Fruit fly (Drosophila melanogaster) whole organism, embryonic: ENCODE results near the gene Ac78C.
A peak's percentile ranks its signal among the peaks of the same experiment; 100 is the strongest.

Source experiments
- Bdp1 ChIP-seq: fragments of 200-800 bp; sonication (Bioruptor generic); optimal IDR thresholded peaks from 3 replicates; lab custom pipeline; 2016; ENCODE audit warnings: missing biosample characterization, missing genetic modification characterization
- CG10147 ChIP-seq: fragments of 200-800 bp; sonication (Bioruptor generic); optimal IDR thresholded peaks from 2 replicates; lab custom pipeline; 2019; ENCODE audit warnings: missing biosample characterization, mild to moderate bottlenecking, missing genetic modification characterization, moderate library complexity
- CG10267 ChIP-seq: fragments of 200-800 bp; sonication (Bioruptor generic); optimal IDR thresholded peaks from 2 replicates; lab custom pipeline; 2018; ENCODE audit warnings: missing biosample characterization, mild to moderate bottlenecking, missing genetic modification characterization, moderate library complexity
- CG10366 ChIP-seq: fragments of 200-800 bp; sonication (Bioruptor generic); IDR thresholded peaks from 2 replicates; pipeline ENCODE4 v1.3.6; 2022; ENCODE audit warnings: missing biosample characterization, missing genetic modification characterization
- CG10543 ChIP-seq: fragments of 200-800 bp; sonication (Bioruptor generic); optimal IDR thresholded peaks from 3 replicates; lab custom pipeline; 2017; ENCODE audit warnings: missing biosample characterization, mild to moderate bottlenecking, missing genetic modification characterization, moderate library complexity
- CG11247 ChIP-seq: fragments of 200-800 bp; sonication (Bioruptor generic); IDR thresholded peaks from 2 replicates; pipeline ENCODE4 v1.3.6; 2022; ENCODE audit warnings: missing biosample characterization, missing genetic modification characterization
- CG11504 ChIP-seq: fragments of 200-800 bp; sonication (Bioruptor generic); optimal IDR thresholded peaks from 3 replicates; lab custom pipeline; 2019; ENCODE audit warnings: missing biosample characterization, mild to moderate bottlenecking, missing genetic modification characterization, moderate library complexity
- CG11560 ChIP-seq: fragments of 200-800 bp; sonication (Bioruptor generic); IDR thresholded peaks from 3 replicates; pipeline ENCODE4 v1.3.6; 2022; ENCODE audit warnings: missing biosample characterization, missing genetic modification characterization
- CG13624 ChIP-seq: fragments of 200-800 bp; sonication (Bioruptor generic); optimal IDR thresholded peaks from 2 replicates; lab custom pipeline; 2016; ENCODE audit warnings: missing biosample characterization, missing genetic modification characterization
- CG14710 ChIP-seq: fragments of 200-800 bp; sonication (Bioruptor generic); optimal IDR thresholded peaks from 3 replicates; lab custom pipeline; 2019; ENCODE audit warnings: missing biosample characterization, mild to moderate bottlenecking, missing genetic modification characterization, moderate library complexity
- CG17186 ChIP-seq: fragments of 200-800 bp; sonication (Bioruptor generic); optimal IDR thresholded peaks from 3 replicates; lab custom pipeline; 2017; ENCODE audit warnings: missing biosample characterization, missing genetic modification reagents, missing genetic modification characterization
- CG2116 ChIP-seq: fragments of 200-800 bp; sonication (Bioruptor generic); optimal IDR thresholded peaks from 3 replicates; lab custom pipeline; 2018; ENCODE audit warnings: missing biosample characterization, mild to moderate bottlenecking, missing genetic modification characterization
- CG31441 ChIP-seq: fragments of 200-800 bp; sonication (Bioruptor generic); IDR thresholded peaks from 2 replicates; pipeline ENCODE4 v1.3.6; 2022; ENCODE audit warnings: missing biosample characterization, missing genetic modification characterization
- CG33213 ChIP-seq: fragments of 200-800 bp; sonication (Bioruptor generic); optimal IDR thresholded peaks from 3 replicates; lab custom pipeline; 2016; ENCODE audit warnings: missing biosample characterization, missing genetic modification characterization
- CG34224 ChIP-seq: fragments of 200-800 bp; sonication (Bioruptor generic); IDR thresholded peaks from 3 replicates; pipeline ENCODE4 v1.3.6; 2022; ENCODE audit warnings: missing biosample characterization, missing genetic modification characterization; ENCODE audit not compliant: partially characterized antibody
- CG34422 ChIP-seq: fragments of 200-800 bp; sonication (Bioruptor generic); IDR thresholded peaks from 3 replicates; pipeline ENCODE4 v1.3.6; 2022; ENCODE audit warnings: missing biosample characterization, missing genetic modification characterization
- CG3726 ChIP-seq: fragments of 200-800 bp; sonication (Bioruptor generic); IDR thresholded peaks from 3 replicates; pipeline ENCODE4, ENCODE4 v1.3.6; 2022; ENCODE audit warnings: missing biosample characterization, missing genetic modification characterization
- CG3995 ChIP-seq: fragments of 200-800 bp; sonication (Bioruptor generic); optimal IDR thresholded peaks from 3 replicates; lab custom pipeline; 2016; ENCODE audit warnings: missing biosample characterization, missing genetic modification characterization
- CG7271 ChIP-seq: fragments of 200-800 bp; sonication (Bioruptor generic); optimal IDR thresholded peaks from 2 replicates; lab custom pipeline; 2018; ENCODE audit warnings: missing biosample characterization, mild to moderate bottlenecking, missing genetic modification characterization, moderate library complexity
- CG7963 ChIP-seq: fragments of 200-800 bp; sonication (Bioruptor generic); IDR thresholded peaks from 3 replicates; pipeline ENCODE4 v1.3.6; 2022; ENCODE audit warnings: missing biosample characterization, missing genetic modification characterization; ENCODE audit not compliant: partially characterized antibody
- CHES-1-like ChIP-seq: fragments of 200-800 bp; sonication (Bioruptor generic); optimal IDR thresholded peaks from 2 replicates; lab custom pipeline; 2016; ENCODE audit warnings: missing biosample characterization, missing genetic modification characterization
- CTCF ChIP-seq: fragments of 200-800 bp; sonication (Bioruptor generic); optimal IDR thresholded peaks from 2 replicates; lab custom pipeline; 2017; ENCODE audit warnings: missing biosample characterization, mild to moderate bottlenecking, missing genetic modification characterization, moderate library complexity
- Dad ChIP-seq: fragments of 200-800 bp; sonication (Bioruptor generic); optimal IDR thresholded peaks from 3 replicates; lab custom pipeline; 2016; ENCODE audit warnings: missing biosample characterization, missing genetic modification characterization
- Dll ChIP-seq: fragments of 200-800 bp; sonication (Bioruptor generic); IDR thresholded peaks from 4 replicates; pipeline ENCODE4 v1.3.6; 2022; ENCODE audit warnings: missing biosample characterization, missing genetic modification characterization; ENCODE audit not compliant: partially characterized antibody
- Drgx ChIP-seq: fragments of 200-800 bp; sonication (Bioruptor generic); IDR thresholded peaks from 2 replicates; pipeline ENCODE4 v1.3.6; 2022; ENCODE audit warnings: missing biosample characterization, missing genetic modification characterization
- HmgD ChIP-seq: fragments of 200-800 bp; sonication (Bioruptor generic); optimal IDR thresholded peaks from 3 replicates; lab custom pipeline; 2016; ENCODE audit warnings: missing biosample characterization, missing genetic modification characterization
- HmgZ ChIP-seq: fragments of 200-800 bp; sonication (Bioruptor generic); optimal IDR thresholded peaks from 2 replicates; lab custom pipeline; 2018; ENCODE audit warnings: missing biosample characterization, mild to moderate bottlenecking, missing genetic modification characterization
- Lpt ChIP-seq: fragments of >200 bp; optimal IDR thresholded peaks from 2 replicates; lab custom pipeline; 2018; ENCODE audit warnings: missing biosample characterization, missing genetic modification characterization
- NC2β ChIP-seq: fragments of 200-800 bp; sonication (Bioruptor generic); optimal IDR thresholded peaks from 2 replicates; lab custom pipeline; 2016; ENCODE audit warnings: missing biosample characterization, missing genetic modification characterization
- Neu2 ChIP-seq: fragments of 200-800 bp; sonication (Bioruptor generic); optimal IDR thresholded peaks from 3 replicates; lab custom pipeline; 2016; ENCODE audit warnings: missing biosample characterization, missing genetic modification characterization, borderline replicate concordance
- Nf-YA ChIP-seq: fragments of 200-800 bp; sonication (Bioruptor generic); IDR thresholded peaks from 2 replicates; pipeline ENCODE4 v1.3.6; 2022; ENCODE audit warnings: missing biosample characterization, missing genetic modification characterization
- Opbp ChIP-seq: fragments of 200-800 bp; sonication (Bioruptor generic); IDR thresholded peaks from 3 replicates; pipeline ENCODE4 v1.3.6; 2022; ENCODE audit warnings: missing biosample characterization, missing genetic modification characterization; ENCODE audit not compliant: partially characterized antibody
- Pdp1 ChIP-seq, 2 experiments: fragments of 200-800 bp; sonication (Bioruptor generic); optimal IDR thresholded peaks; 3 replicates each; lab custom pipeline; 2016; ENCODE audit warnings: missing biosample characterization in 2 of 2, missing genetic modification characterization in 2 of 2, mild to moderate bottlenecking in 1 of 2, moderate library complexity in 1 of 2
- Side ChIP-seq: fragments of 200-800 bp; sonication (Bioruptor generic); optimal IDR thresholded peaks from 2 replicates; lab custom pipeline; 2016; ENCODE audit warnings: missing biosample characterization, missing genetic modification characterization
- Ssrp ChIP-seq: fragments of 200-800 bp; sonication (Bioruptor generic); optimal IDR thresholded peaks from 2 replicates; lab custom pipeline; 2018; ENCODE audit warnings: missing biosample characterization, mild to moderate bottlenecking, missing genetic modification characterization, moderate library complexity
- ato ChIP-seq: fragments of 200-800 bp; sonication (Bioruptor generic); IDR thresholded peaks from 2 replicates; pipeline ENCODE4 v1.3.6; 2022; ENCODE audit warnings: missing biosample characterization, missing genetic modification characterization; ENCODE audit not compliant: partially characterized antibody
- bab2 ChIP-seq: fragments of 200-800 bp; sonication (Bioruptor generic); optimal IDR thresholded peaks from 2 replicates; lab custom pipeline; 2016; ENCODE audit warnings: missing biosample characterization, missing genetic modification characterization
- chinmo ChIP-seq: fragments of 200-800 bp; sonication (Bioruptor generic); IDR thresholded peaks from 4 replicates; pipeline ENCODE4 v1.3.6; 2022; ENCODE audit warnings: missing biosample characterization, missing genetic modification characterization; ENCODE audit not compliant: partially characterized antibody
- chn ChIP-seq: fragments of 200-800 bp; sonication (Bioruptor generic); optimal IDR thresholded peaks from 2 replicates; lab custom pipeline; 2016; ENCODE audit warnings: missing biosample characterization, missing genetic modification characterization
- ems ChIP-seq: fragments of 200-800 bp; sonication (Bioruptor generic); optimal IDR thresholded peaks from 3 replicates; lab custom pipeline; 2016; ENCODE audit warnings: missing biosample characterization, missing genetic modification characterization
- fd3F ChIP-seq: fragments of 200-800 bp; sonication (Bioruptor generic); optimal IDR thresholded peaks from 2 replicates; lab custom pipeline; 2018; ENCODE audit warnings: missing biosample characterization, mild to moderate bottlenecking, missing genetic modification characterization, moderate library complexity
- gfzf ChIP-seq: fragments of 200-800 bp; sonication (Bioruptor generic); optimal IDR thresholded peaks from 2 replicates; lab custom pipeline; 2016; ENCODE audit warnings: missing biosample characterization, mild to moderate bottlenecking, missing genetic modification characterization, moderate library complexity
- gsb ChIP-seq: fragments of 200-800 bp; sonication (Bioruptor generic); IDR thresholded peaks from 2 replicates; pipeline ENCODE4 v1.3.6; 2022; ENCODE audit warnings: missing biosample characterization, missing genetic modification characterization
- h ChIP-seq: fragments of >200 bp; optimal IDR thresholded peaks from 2 replicates; lab custom pipeline; 2017
- kni ChIP-seq: fragments of 200-800 bp; sonication (Bioruptor generic); optimal IDR thresholded peaks from 3 replicates; lab custom pipeline; 2017; ENCODE audit warnings: mild to moderate bottlenecking, missing biosample characterization, missing genetic modification reagents, missing genetic modification characterization
- lmd ChIP-seq: fragments of 200-800 bp; sonication (Bioruptor generic); IDR thresholded peaks from 2 replicates; pipeline ENCODE4 v1.3.6; 2022; ENCODE audit warnings: missing biosample characterization, missing genetic modification characterization
- onecut ChIP-seq: fragments of 200-800 bp; sonication (Bioruptor generic); IDR thresholded peaks from 2 replicates; pipeline ENCODE4 v1.3.6; 2022; ENCODE audit warnings: missing biosample characterization, missing genetic modification characterization
- pho ChIP-seq: fragments of 200-800 bp; sonication (Bioruptor generic); optimal IDR thresholded peaks from 2 replicates; lab custom pipeline; 2016; ENCODE audit warnings: missing biosample characterization, missing genetic modification characterization
- tna ChIP-seq: fragments of 200-800 bp; sonication (Bioruptor generic); IDR thresholded peaks from 2 replicates; pipeline ENCODE4 v1.3.6; 2022; ENCODE audit warnings: missing biosample characterization, missing genetic modification characterization; ENCODE audit not compliant: partially characterized antibody
- vvl ChIP-seq: fragments of 200-800 bp; sonication (Bioruptor generic); IDR thresholded peaks from 2 replicates; pipeline ENCODE4 v1.3.6; 2022; ENCODE audit warnings: missing biosample characterization, missing genetic modification characterization
- yki ChIP-seq: fragments of >200 bp; optimal IDR thresholded peaks from 3 replicates; lab custom pipeline; 2018
- zfh1 ChIP-seq: fragments of 200-800 bp; sonication (Bioruptor generic); IDR thresholded peaks from 3 replicates; pipeline ENCODE4 v1.3.6; 2022; ENCODE audit warnings: missing biosample characterization, missing genetic modification characterization

Gene Ac78C

DNA sequence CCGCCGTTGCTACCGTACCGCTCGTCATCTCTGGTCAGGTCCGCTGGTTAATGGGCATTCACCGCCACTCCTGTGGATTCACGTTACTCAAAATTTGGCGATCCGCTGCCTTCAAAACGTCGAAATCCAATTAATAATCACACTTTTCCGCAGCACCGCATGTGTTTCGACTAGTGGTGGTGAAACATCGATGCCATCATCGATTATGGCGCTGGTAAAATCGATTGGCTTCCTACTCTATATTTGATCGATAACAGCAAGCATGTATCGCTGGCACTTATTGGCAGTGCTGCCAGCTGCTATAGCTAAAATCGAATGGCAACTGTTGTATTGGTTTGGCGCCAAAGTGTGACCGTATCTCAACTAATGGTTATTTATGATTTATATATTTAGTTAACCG, 35.9 kb downstream of the Ac78C start:
- TF ChIP-seq NC2β (GFP tag; lab: Kevin White, UChicago) (peak; percentile 7), CG17186 (GFP tag; lab: Kevin White, UChicago) (peak; percentile 53), CG7963 (GFP tag; lab: Robert Waterston, UW) (peak; percentile 98), pho (GFP tag; lab: Kevin White, UChicago) (peak; percentile 29), CG34224 (peak; percentile 90), h (no peak), CG34422 (peak; percentile 72; the same call in 1 of the 3 replicates), CG10267 (tag; lab: Kevin White, UChicago) (peak; percentile 62), Pdp1 (GFP tag; optimal IDR thresholded peaks at IDR 0.05; lab: Kevin White, UChicago) (peak in 1 of 2 experiments; percentile 79), CG10147 (peak; percentile 8), Ssrp (tag; lab: Kevin White, UChicago) (no peak), Lpt (GFP tag; lab: Kevin White, UChicago) (no peak), CG13624 (GFP tag; lab: Kevin White, UChicago) (peak; percentile 51), CG3995 (GFP tag; lab: Kevin White, UChicago) (peak; percentile 36), CG11560 (tag; lab: Robert Waterston, UW) (peak; percentile 81; the same call in 2 of the 3 replicates), CG2116 (GFP tag; lab: Kevin White, UChicago) (peak; percentile 97), CG31441 (GFP tag; lab: Robert Waterston, UW) (no peak), lmd (GFP tag; lab: Robert Waterston, UW) (no peak), gfzf (GFP tag; lab: Kevin White, UChicago) (peak; percentile 62), HmgZ (tag; lab: Kevin White, UChicago) (peak; percentile 47), ato (GFP tag; lab: Robert Waterston, UW) (peak; percentile 97), Nf-YA (GFP tag; lab: Robert Waterston, UW) (no peak), kni (no peak), zfh1 (0 out of 3 replicates have a peak, but pooled peaks have one; percentile 11), CG10366 (GFP tag; lab: Robert Waterston, UW) (no peak), CG14710 (tag; lab: Kevin White, UChicago) (peak; percentile 58), tna (GFP tag; lab: Robert Waterston, UW) (peak; percentile 96), CTCF (GFP tag; lab: Kevin White, UChicago) (peak; percentile 34), Dll (GFP tag; lab: Robert Waterston, UW) (peak; percentile 87), vvl (peak; percentile 48), chn (GFP tag; lab: Kevin White, UChicago) (peak; percentile 18), CHES-1-like (GFP tag; lab: Kevin White, UChicago) (peak; percentile 58), Neu2 (GFP tag; lab: Kevin White, UChicago) (peak; percentile 2), chinmo (GFP tag; lab: Robert Waterston, UW) (peak; percentile 94), CG3726 (GFP tag; lab: Robert Waterston, UW) (no peak), Drgx (GFP tag; lab: Robert Waterston, UW) (no peak), onecut (GFP tag; lab: Robert Waterston, UW) (peak; percentile 61), ems (peak; percentile 54), fd3F (no peak), HmgD (GFP tag; lab: Kevin White, UChicago) (peak; percentile 66), bab2 (GFP tag; lab: Kevin White, UChicago) (peak; percentile 4), Dad (GFP tag; lab: Kevin White, UChicago) (peak; percentile 4), Bdp1 (GFP tag; lab: Kevin White, UChicago) (peak; percentile 14), CG33213 (GFP tag; lab: Kevin White, UChicago) (peak; percentile 61), CG10543 (GFP tag; lab: Kevin White, UChicago) (peak; percentile 10), Opbp (GFP tag; lab: Robert Waterston, UW) (peak; percentile 96), CG7271 (tag; lab: Kevin White, UChicago) (no peak), Side (GFP tag; lab: Kevin White, UChicago) (peak; percentile 20), CG11247 (GFP tag; lab: Robert Waterston, UW) (no peak), yki (no peak), gsb (no peak), CG11504 (tag; lab: Kevin White, UChicago) (peak; percentile 81)
